Fruit fly (Drosophila melanogaster): ENCODE data around the gene CG7407.

The CG7407 gene

dm6 chr3L:21823236-21823635 is at the start of gene CG7407:
Gene CG7407, plus strand, starts transcription at chr3L:21823461.
- TF ChIP-seq insv (optimal IDR thresholded peaks at IDR 0.05): no peak
- no peak for TF ChIP-seq psq (optimal IDR thresholded peaks at IDR 0.05)
- no peak for TF ChIP-seq Myc (optimal IDR thresholded peaks at IDR 0.05)
- no peak for TF ChIP-seq h (optimal IDR thresholded peaks at IDR 0.05)
- TF ChIP-seq ttk (optimal IDR thresholded peaks at IDR 0.05): no peak
- TF ChIP-seq Sin3A (optimal IDR thresholded peaks at IDR 0.05): no peak

DNA sequence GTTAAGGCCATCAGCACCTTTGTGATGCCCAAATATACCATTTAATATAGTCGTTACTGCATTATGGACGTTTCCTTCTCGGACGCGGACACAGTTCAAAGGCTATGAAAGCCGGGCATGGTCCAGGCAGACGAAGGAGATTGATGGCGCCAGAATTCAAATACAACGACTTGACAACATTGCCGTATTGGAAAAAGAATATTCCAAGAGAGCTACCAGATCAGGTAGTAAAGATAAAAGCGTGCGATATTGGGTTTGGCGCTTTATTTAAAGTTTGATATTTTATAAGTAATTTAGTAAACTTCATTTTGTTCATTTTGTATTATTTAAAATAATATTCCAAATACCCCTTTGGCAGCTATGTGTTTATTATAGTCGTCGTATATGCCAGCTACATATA is 49.4 kb upstream of the CG7407 start:
- TF ChIP-seq ttk (optimal IDR thresholded peaks at IDR 0.05): no peak
- TF ChIP-seq Sin3A (optimal IDR thresholded peaks at IDR 0.05): no peak
- no peak for TF ChIP-seq Myc (optimal IDR thresholded peaks at IDR 0.05)
- TF ChIP-seq insv (optimal IDR thresholded peaks at IDR 0.05): no peak
- TF ChIP-seq h (optimal IDR thresholded peaks at IDR 0.05): no peak
- TF ChIP-seq psq (optimal IDR thresholded peaks at IDR 0.05): no peak

dm6 chr3L:21787883-21788282 is 35.4 kb upstream of the CG7407 start:
- TF ChIP-seq insv (optimal IDR thresholded peaks at IDR 0.05) (no peak), Myc (optimal IDR thresholded peaks at IDR 0.05) (no peak)

DNA sequence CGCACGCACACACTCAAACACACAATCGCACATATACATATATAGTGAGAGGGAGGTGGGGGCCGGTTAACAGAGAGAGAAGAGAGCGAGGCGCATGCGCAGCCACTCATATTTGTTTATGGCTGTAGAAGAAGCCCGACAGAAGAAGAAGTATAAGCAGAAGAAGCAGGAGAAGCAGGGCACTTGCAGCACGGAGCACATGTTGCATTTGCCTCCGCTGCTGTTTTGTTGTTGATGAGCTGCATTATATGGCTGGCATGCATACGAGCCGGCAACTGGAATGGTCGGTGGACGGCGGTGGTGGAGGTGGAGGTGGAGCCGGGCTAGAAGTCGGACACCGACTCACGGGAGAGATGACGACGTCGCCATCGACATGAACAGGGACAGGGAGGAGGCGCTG is 22.8 kb upstream of the CG7407 start:
- no peak for TF ChIP-seq Myc (optimal IDR thresholded peaks at IDR 0.05)
- TF ChIP-seq psq (optimal IDR thresholded peaks at IDR 0.05): no peak
- TF ChIP-seq insv (optimal IDR thresholded peaks at IDR 0.05): no peak
- no peak for TF ChIP-seq Sin3A (optimal IDR thresholded peaks at IDR 0.05)
- no peak for TF ChIP-seq ttk (optimal IDR thresholded peaks at IDR 0.05)
- TF ChIP-seq h (optimal IDR thresholded peaks at IDR 0.05): no peak

DNA sequence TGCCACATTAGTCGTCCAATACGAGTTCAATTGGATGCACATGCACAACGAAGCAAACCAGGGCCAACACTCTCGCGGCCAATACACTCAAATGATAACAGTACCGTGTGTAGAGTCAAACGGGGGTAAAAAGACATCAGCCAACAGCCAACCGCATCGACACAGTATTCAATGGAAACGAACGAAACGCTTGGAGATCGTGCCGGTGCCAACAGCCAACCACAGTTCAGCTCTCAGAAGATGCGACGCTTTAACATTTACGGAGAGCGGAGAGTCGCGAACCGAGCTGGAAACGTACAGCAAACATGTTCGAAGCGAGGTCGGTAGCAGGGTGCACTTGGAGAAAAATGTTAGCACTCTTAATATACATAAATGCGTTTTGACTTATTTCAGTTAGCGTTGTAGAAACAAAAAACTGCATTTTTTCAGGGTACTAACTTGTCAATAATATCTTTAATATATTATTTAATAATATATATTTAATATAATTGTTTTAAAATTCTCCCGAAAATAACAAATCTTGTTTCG is 15.2 kb upstream of the CG7407 start:
- TF ChIP-seq h (optimal IDR thresholded peaks at IDR 0.05) (no peak), insv (optimal IDR thresholded peaks at IDR 0.05) (no peak), psq (optimal IDR thresholded peaks at IDR 0.05) (no peak)

DNA sequence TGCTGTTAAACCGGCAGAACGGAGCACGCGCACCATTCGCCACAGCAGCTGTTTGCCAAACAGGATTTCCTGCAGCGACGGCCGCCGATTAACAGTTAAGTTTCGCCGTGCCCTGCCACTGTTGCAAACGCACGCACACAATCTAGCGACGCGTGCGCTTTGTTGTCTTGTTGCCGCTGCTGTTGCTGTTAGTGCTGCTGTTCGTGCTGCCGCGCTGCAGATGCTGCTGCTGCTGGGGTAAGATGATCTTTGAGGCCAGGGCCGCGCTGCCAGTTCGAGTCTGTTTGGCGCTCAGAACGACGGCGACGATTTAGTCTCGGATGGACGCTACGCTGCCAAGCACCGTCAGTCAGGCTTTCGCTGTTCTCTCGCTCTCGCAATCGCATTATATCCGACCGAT is 14.7 kb upstream of the CG7407 start, which contains the start of gene eg:
TSS of gene eg (plus strand) at position 136 of the 400 bp plus-strand sequence.
- no peak for TF ChIP-seq insv (optimal IDR thresholded peaks at IDR 0.05)
- no peak for TF ChIP-seq Myc (optimal IDR thresholded peaks at IDR 0.05)
- TF ChIP-seq Sin3A (optimal IDR thresholded peaks at IDR 0.05): no peak
- TF ChIP-seq ttk (optimal IDR thresholded peaks at IDR 0.05): no peak
- no peak for TF ChIP-seq psq (optimal IDR thresholded peaks at IDR 0.05)
- TF ChIP-seq h (optimal IDR thresholded peaks at IDR 0.05): no peak

DNA sequence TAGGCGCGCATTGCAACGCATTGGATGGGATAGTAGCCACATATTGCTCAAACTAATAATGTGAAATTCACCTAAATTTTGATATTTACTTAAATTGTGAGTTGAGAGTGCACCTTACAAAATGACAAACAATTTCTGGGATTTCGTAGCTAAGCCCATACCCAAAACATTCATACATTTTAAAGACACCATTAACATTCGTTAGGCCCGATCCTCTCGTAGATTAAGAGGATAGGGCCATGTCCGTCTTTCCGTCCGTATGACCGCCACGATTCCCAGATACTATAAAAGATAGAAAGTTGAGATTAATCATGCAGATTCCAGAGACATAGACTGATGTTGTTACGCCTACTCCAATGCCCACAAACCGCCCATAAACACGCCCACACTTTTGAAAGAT is 9.7 kb upstream of the CG7407 start, which contains the start of gene CG43895:
TSS of gene CG43895 (minus strand) at position 101 of the 400 bp plus-strand sequence.
- no peak for TF ChIP-seq ttk (optimal IDR thresholded peaks at IDR 0.05)
- TF ChIP-seq insv (optimal IDR thresholded peaks at IDR 0.05): no peak
- no peak for TF ChIP-seq psq (optimal IDR thresholded peaks at IDR 0.05)
- no peak for TF ChIP-seq h (optimal IDR thresholded peaks at IDR 0.05)
- no peak for TF ChIP-seq Myc (optimal IDR thresholded peaks at IDR 0.05)
- no peak for TF ChIP-seq Sin3A (optimal IDR thresholded peaks at IDR 0.05)

dm6 chr3L:21818701-21819100 is 4.6 kb upstream of the CG7407 start:
- no peak for TF ChIP-seq ttk (optimal IDR thresholded peaks at IDR 0.05)
- TF ChIP-seq Sin3A (optimal IDR thresholded peaks at IDR 0.05): no peak
- no peak for TF ChIP-seq insv (optimal IDR thresholded peaks at IDR 0.05)
- TF ChIP-seq psq (optimal IDR thresholded peaks at IDR 0.05): no peak
- TF ChIP-seq h (optimal IDR thresholded peaks at IDR 0.05): no peak
- no peak for TF ChIP-seq Myc (optimal IDR thresholded peaks at IDR 0.05)

dm6 chr3L:21819497-21819896 is 3.8 kb upstream of the CG7407 start:
- TF ChIP-seq Myc (optimal IDR thresholded peaks at IDR 0.05) (no peak), ttk (optimal IDR thresholded peaks at IDR 0.05) (no peak), h (optimal IDR thresholded peaks at IDR 0.05) (no peak), Sin3A (optimal IDR thresholded peaks at IDR 0.05) (no peak), psq (optimal IDR thresholded peaks at IDR 0.05) (no peak), insv (optimal IDR thresholded peaks at IDR 0.05) (no peak)

- TF ChIP-seq Sin3A (optimal IDR thresholded peaks at IDR 0.05) (no peak), psq (optimal IDR thresholded peaks at IDR 0.05) (no peak)
Observed at dm6 chr3L:21821780-21822179, 1.5 kb upstream of the CG7407 start, which contains the start of gene CycH. Gene CycH, plus strand, starts transcription at chr3L:21821997.

dm6 chr3L:21824725-21825353 is 1.6 kb downstream of the CG7407 start, which contains the start of gene eIF2A:
Gene eIF2A, plus strand, starts transcription at chr3L:21824740.
- TF ChIP-seq Myc (optimal IDR thresholded peaks at IDR 0.05) (no peak), insv (optimal IDR thresholded peaks at IDR 0.05) (no peak), h (optimal IDR thresholded peaks at IDR 0.05) (no peak), psq (optimal IDR thresholded peaks at IDR 0.05) (no peak), Sin3A (optimal IDR thresholded peaks at IDR 0.05) (no peak), ttk (optimal IDR thresholded peaks at IDR 0.05) (no peak)

DNA sequence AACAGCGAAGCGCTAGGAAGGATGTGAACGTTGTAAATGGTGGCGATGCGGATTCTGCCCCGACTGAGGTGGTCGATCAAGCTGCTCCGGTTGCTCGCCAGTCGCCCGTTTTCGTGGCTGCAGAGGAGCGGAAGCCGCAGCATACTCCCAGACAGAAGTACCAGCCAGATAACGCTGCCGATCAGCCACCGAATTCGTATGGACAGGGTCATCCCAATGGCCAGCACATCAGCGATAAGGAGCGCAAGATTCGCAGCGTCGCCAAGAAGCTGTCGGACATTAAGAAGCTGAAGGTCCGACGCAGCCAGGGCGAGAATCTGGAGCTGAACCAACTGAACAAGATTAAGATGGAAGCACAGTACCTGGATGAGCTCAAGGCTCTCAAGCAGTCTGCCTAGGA is 3.9 kb downstream of the CG7407 start:
- TF ChIP-seq h (optimal IDR thresholded peaks at IDR 0.05) (no peak), Sin3A (optimal IDR thresholded peaks at IDR 0.05) (no peak), psq (optimal IDR thresholded peaks at IDR 0.05) (no peak), Myc (optimal IDR thresholded peaks at IDR 0.05) (no peak), insv (optimal IDR thresholded peaks at IDR 0.05) (no peak), ttk (optimal IDR thresholded peaks at IDR 0.05) (no peak)

DNA sequence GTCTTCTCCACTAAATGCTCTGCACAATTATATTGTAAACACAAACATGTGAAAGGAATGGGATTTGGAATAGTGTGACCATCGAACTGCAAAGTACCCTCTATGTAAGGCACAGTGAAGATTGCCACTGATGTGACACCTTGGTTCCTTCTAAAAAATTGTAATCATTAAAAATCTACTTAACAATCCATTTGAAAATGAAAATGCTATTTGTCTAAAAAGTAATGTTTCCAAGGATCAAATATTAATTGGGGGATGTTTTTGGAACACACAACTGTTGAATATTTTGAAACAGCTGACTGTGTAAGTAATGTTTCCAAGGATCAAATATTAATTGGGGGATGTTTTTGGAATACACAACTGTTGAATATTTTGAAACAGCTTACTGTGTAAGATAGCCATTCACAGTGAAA is 4.9 kb downstream of the CG7407 start, which contains the start of gene CG32448:
TSS of gene CG32448 (minus strand) at position 304 of the 413 bp plus-strand sequence.
- TF ChIP-seq Myc (optimal IDR thresholded peaks at IDR 0.05) (no peak), Sin3A (optimal IDR thresholded peaks at IDR 0.05) (no peak)

All from Kc167 (cell line).